Worm (Caenorhabditis elegans) whole organism, mixed stage, embryonic: ENCODE data around the gene T05B4.12.

Experiments used
- elt-1 ChIP-seq: sonication (generic microtip); optimal IDR thresholded peaks from 2 replicates; lab custom pipeline; 2017; ENCODE audit warnings: missing genetic modification characterization, mild to moderate bottlenecking, missing compliant biosample characterization, antibody characterized with exemption, moderate library complexity, borderline replicate concordance; ENCODE audit not compliant: insufficient read depth
- lsy-2 ChIP-seq: fragments of 150-350 bp; optimal IDR thresholded peaks from 2 replicates; lab custom pipeline; 2014; ENCODE audit warnings: missing biosample characterization, missing genetic modification characterization
- nhr-28 ChIP-seq: fragments of 150-350 bp; optimal IDR thresholded peaks from 2 replicates; lab custom pipeline; 2014; ENCODE audit warnings: missing biosample characterization, missing genetic modification characterization
- snpc-4 ChIP-seq: fragments of 150-350 bp; optimal IDR thresholded peaks from 2 replicates; lab custom pipeline; 2014; ENCODE audit warnings: missing biosample characterization, missing genetic modification characterization

DNA sequence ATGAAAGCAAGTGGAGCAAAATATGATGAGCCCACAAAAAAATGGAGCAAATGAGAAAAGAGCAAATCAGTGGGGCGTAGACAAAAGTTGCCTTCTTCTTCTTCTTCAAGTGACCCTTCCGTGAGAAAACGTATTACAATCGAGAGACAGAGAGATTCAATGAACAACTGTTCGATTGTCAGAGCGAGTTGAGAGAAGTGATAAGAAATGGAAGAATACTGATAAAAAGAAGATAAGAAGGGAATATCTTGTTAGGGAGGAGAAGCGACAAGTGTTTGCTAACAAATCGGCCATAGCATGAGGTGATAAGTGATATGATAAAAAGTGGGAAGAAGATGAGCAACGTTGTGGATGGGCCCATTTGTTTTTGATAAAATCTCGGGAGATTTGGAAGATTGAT is 31.5 kb upstream of the T05B4.12 start:
- no peak for TF ChIP-seq lsy-2
- no peak for TF ChIP-seq snpc-4 (tag; lab: Kevin White, UChicago)
- TF ChIP-seq nhr-28 (tag; lab: Kevin White, UChicago), result no peak
- no peak for TF ChIP-seq elt-1
